Fruit fly (Drosophila melanogaster) whole organism, embryonic: Measurements from ENCODE around the gene Tao.

Experiments
- Adf1 ChIP-seq: fragments of 200-800 bp; sonication (Bioruptor generic); IDR thresholded peaks from 2 replicates; pipeline ENCODE4 v1.3.6; 2022; ENCODE audit warnings: missing biosample characterization, missing genetic modification characterization
- Bgb ChIP-seq: fragments of 200-800 bp; sonication (Bioruptor generic); IDR thresholded peaks from 2 replicates; pipeline ENCODE4 v1.3.6; 2022; ENCODE audit warnings: missing biosample characterization, missing genetic modification characterization; ENCODE audit not compliant: partially characterized antibody
- CG10543 ChIP-seq: fragments of 200-800 bp; sonication (Bioruptor generic); optimal IDR thresholded peaks from 3 replicates; lab custom pipeline; 2017; ENCODE audit warnings: missing biosample characterization, mild to moderate bottlenecking, missing genetic modification characterization, moderate library complexity
- CG12769 ChIP-seq: fragments of 200-800 bp; sonication (Bioruptor generic); optimal IDR thresholded peaks from 2 replicates; lab custom pipeline; 2019; ENCODE audit warnings: missing biosample characterization, mild to moderate bottlenecking, missing genetic modification characterization, moderate library complexity
- CG12942 ChIP-seq: fragments of 200-800 bp; sonication (Bioruptor generic); optimal IDR thresholded peaks from 3 replicates; lab custom pipeline; 2016; ENCODE audit warnings: missing biosample characterization, missing genetic modification characterization
- CG14014 ChIP-seq: fragments of 200-800 bp; sonication (Bioruptor generic); IDR thresholded peaks from 2 replicates; pipeline ENCODE4 v1.3.6; 2022; ENCODE audit warnings: missing biosample characterization, missing genetic modification characterization
- CG14441 ChIP-seq: fragments of 200-800 bp; sonication (Bioruptor generic); IDR thresholded peaks from 2 replicates; pipeline ENCODE4 v1.3.6; 2022; ENCODE audit warnings: missing biosample characterization, missing genetic modification characterization
- CG31388 ChIP-seq: fragments of 200-800 bp; sonication (Bioruptor generic); optimal IDR thresholded peaks from 2 replicates; lab custom pipeline; 2016; ENCODE audit warnings: missing biosample characterization, missing genetic modification characterization
- CG34376 ChIP-seq: fragments of 200-800 bp; sonication (Bioruptor generic); optimal IDR thresholded peaks from 2 replicates; lab custom pipeline; 2018; ENCODE audit warnings: missing biosample characterization, mild to moderate bottlenecking, missing genetic modification characterization
- CG43689 ChIP-seq: fragments of 200-800 bp; sonication (Bioruptor generic); IDR thresholded peaks from 2 replicates; pipeline ENCODE4 v1.3.6; 2022; ENCODE audit warnings: missing biosample characterization, missing genetic modification characterization
- CG4707 ChIP-seq: fragments of 200-800 bp; sonication (Bioruptor generic); optimal IDR thresholded peaks from 2 replicates; lab custom pipeline; 2018; ENCODE audit warnings: missing biosample characterization, mild to moderate bottlenecking, missing genetic modification characterization, moderate library complexity
- CG6175 ChIP-seq: fragments of 200-800 bp; sonication (Bioruptor generic); IDR thresholded peaks from 3 replicates; pipeline ENCODE4 v1.3.6; 2022; ENCODE audit warnings: missing biosample characterization, missing genetic modification characterization
- CG6683 ChIP-seq: fragments of 200-800 bp; sonication (Bioruptor generic); optimal IDR thresholded peaks from 2 replicates; lab custom pipeline; 2017; ENCODE audit warnings: missing biosample characterization, mild to moderate bottlenecking, missing genetic modification characterization, missing genetic modification reagents
- CG8359 ChIP-seq: fragments of 200-800 bp; sonication (Bioruptor generic); optimal IDR thresholded peaks from 2 replicates; lab custom pipeline; 2017; ENCODE audit warnings: missing biosample characterization, mild to moderate bottlenecking, missing genetic modification characterization, borderline replicate concordance
- CG8765 ChIP-seq: fragments of 200-800 bp; sonication (Bioruptor generic); IDR thresholded peaks from 2 replicates; pipeline ENCODE4 v1.3.6; 2022; ENCODE audit warnings: missing biosample characterization, missing genetic modification characterization
- Dref ChIP-seq: fragments of 200-800 bp; sonication (Bioruptor generic); IDR thresholded peaks from 2 replicates; pipeline ENCODE4 v1.3.6; 2022; ENCODE audit warnings: missing biosample characterization, missing genetic modification characterization
- Elba2 ChIP-seq: fragments of 200-800 bp; sonication (Bioruptor generic); optimal IDR thresholded peaks from 3 replicates; lab custom pipeline; 2016; ENCODE audit warnings: missing biosample characterization, missing genetic modification characterization
- Gug ChIP-seq: fragments of 200-800 bp; sonication (Bioruptor generic); IDR thresholded peaks from 4 replicates; pipeline ENCODE4 v1.3.6; 2022; ENCODE audit warnings: missing biosample characterization, missing genetic modification characterization
- Hr3 ChIP-seq: fragments of 200-800 bp; sonication (Bioruptor generic); optimal IDR thresholded peaks from 3 replicates; lab custom pipeline; 2016; ENCODE audit warnings: missing biosample characterization, missing genetic modification characterization
- Med ChIP-seq: fragments of 200-800 bp; sonication (Bioruptor generic); peaks from one replicate; lab custom pipeline; 2016; ENCODE audit warnings: missing biosample characterization, missing genetic modification characterization, mild to moderate bottlenecking, inconsistent platforms, moderate library complexity
- Poxn ChIP-seq: fragments of 200-800 bp; sonication (Bioruptor generic); IDR thresholded peaks from 2 replicates; pipeline ENCODE4 v1.3.6; 2022; ENCODE audit warnings: missing biosample characterization, missing genetic modification characterization
- Ptx1 ChIP-seq: fragments of 200-800 bp; sonication (Bioruptor generic); IDR thresholded peaks from 2 replicates; pipeline ENCODE4 v1.3.6; 2022; ENCODE audit warnings: missing biosample characterization, missing genetic modification characterization
- ato ChIP-seq: fragments of 200-800 bp; sonication (Bioruptor generic); IDR thresholded peaks from 2 replicates; pipeline ENCODE4 v1.3.6; 2022; ENCODE audit warnings: missing biosample characterization, missing genetic modification characterization; ENCODE audit not compliant: partially characterized antibody
- bbx ChIP-seq: fragments of 200-800 bp; sonication (Bioruptor generic); IDR thresholded peaks from 2 replicates; pipeline ENCODE4 v1.3.6; 2022; ENCODE audit warnings: missing biosample characterization, missing genetic modification characterization; ENCODE audit not compliant: partially characterized antibody
- cg ChIP-seq: fragments of 200-800 bp; sonication (Bioruptor generic); optimal IDR thresholded peaks from 3 replicates; lab custom pipeline; 2019; ENCODE audit warnings: missing biosample characterization, mild to moderate bottlenecking, missing genetic modification characterization, moderate library complexity
- crp ChIP-seq, 2 experiments: fragments of 200-800 bp; sonication (Bioruptor generic); optimal IDR thresholded peaks; 2 replicates in 1 of 2; 3 replicates in 1 of 2; lab custom pipeline; 2017; ENCODE audit warnings: missing biosample characterization in 2 of 2, missing genetic modification characterization in 2 of 2, mild to moderate bottlenecking in 1 of 2, moderate library complexity in 1 of 2
- cwo ChIP-seq: fragments of 200-800 bp; sonication (Bioruptor generic); optimal IDR thresholded peaks from 3 replicates; lab custom pipeline; 2017; ENCODE audit warnings: missing biosample characterization, missing genetic modification characterization, mild to moderate bottlenecking, moderate library complexity, missing genetic modification reagents
- danr ChIP-seq: fragments of 200-800 bp; sonication (Bioruptor generic); IDR thresholded peaks from 2 replicates; pipeline ENCODE4 v1.3.6; 2022; ENCODE audit warnings: missing biosample characterization, missing genetic modification characterization
- gcm ChIP-seq: fragments of 200-800 bp; sonication (Bioruptor generic); optimal IDR thresholded peaks from 2 replicates; lab custom pipeline; 2019; ENCODE audit warnings: missing biosample characterization, mild to moderate bottlenecking, missing genetic modification characterization, moderate library complexity
- gcm2 ChIP-seq: fragments of 200-800 bp; sonication (Bioruptor generic); optimal IDR thresholded peaks from 2 replicates; lab custom pipeline; 2016; ENCODE audit warnings: missing biosample characterization, missing genetic modification characterization
- gsb-n ChIP-seq: fragments of 200-800 bp; sonication (Bioruptor generic); optimal IDR thresholded peaks from 3 replicates; lab custom pipeline; 2018; ENCODE audit warnings: missing biosample characterization, mild to moderate bottlenecking, missing genetic modification characterization
- hkb ChIP-seq, 2 experiments: fragments of 200-800 bp in 1 of 2; fragments of >200 bp in 1 of 2; sonication (Bioruptor generic) in 1 of 2; IDR thresholded peaks in 1 of 2; optimal IDR thresholded peaks in 1 of 2; 2 replicates each; pipeline versions ENCODE4 v1.3.6 to Lab custom; 2017 to 2022; ENCODE audit warnings: missing biosample characterization in 1 of 2, missing genetic modification characterization in 1 of 2
- kah ChIP-seq: fragments of 200-800 bp; sonication (Bioruptor generic); optimal IDR thresholded peaks from 2 replicates; lab custom pipeline; 2018; ENCODE audit warnings: missing biosample characterization, mild to moderate bottlenecking, missing genetic modification characterization
- kay ChIP-seq: fragments of 200-800 bp; sonication (Bioruptor generic); optimal IDR thresholded peaks from 2 replicates; lab custom pipeline; 2016; ENCODE audit warnings: missing biosample characterization, missing genetic modification characterization
- lab ChIP-seq: fragments of 200-800 bp; sonication (Bioruptor generic); optimal IDR thresholded peaks from 3 replicates; lab custom pipeline; 2017; ENCODE audit warnings: missing biosample characterization, missing genetic modification characterization, mild to moderate bottlenecking, moderate library complexity, missing genetic modification reagents
- lbe ChIP-seq: fragments of 200-800 bp; sonication (Bioruptor generic); optimal IDR thresholded peaks from 2 replicates; lab custom pipeline; 2016; ENCODE audit warnings: missing biosample characterization, mild to moderate bottlenecking, missing genetic modification characterization
- lola ChIP-seq, 3 experiments: fragments of >200 bp in 2 of 3; fragments of 200-800 bp in 1 of 3; sonication (Bioruptor generic) in 1 of 3; optimal IDR thresholded peaks; 2 replicates each; lab custom pipeline; 2017 to 2019; ENCODE audit warnings: missing biosample characterization in 3 of 3, missing genetic modification characterization in 3 of 3, mild to moderate bottlenecking in 1 of 3, moderate library complexity in 1 of 3
- mirr ChIP-seq: fragments of 200-800 bp; sonication (Bioruptor generic); optimal IDR thresholded peaks from 3 replicates; lab custom pipeline; 2018; ENCODE audit warnings: missing biosample characterization, mild to moderate bottlenecking, missing genetic modification characterization
- prd ChIP-seq, 3 experiments: fragments of >200 bp in 2 of 3; fragments of 200-800 bp in 1 of 3; sonication (Bioruptor generic) in 1 of 3; optimal IDR thresholded peaks in 2 of 3; IDR thresholded peaks in 1 of 3; 2 replicates in 2 of 3; 3 replicates in 1 of 3; pipeline versions ENCODE4 v1.3.6 to Lab custom; 2017 to 2022; ENCODE audit warnings: missing biosample characterization in 1 of 3, missing genetic modification characterization in 1 of 3
- row ChIP-seq: fragments of 200-800 bp; sonication (Bioruptor generic); IDR thresholded peaks from 3 replicates; pipeline ENCODE4 v1.3.6; 2022; ENCODE audit warnings: missing biosample characterization, missing genetic modification characterization
- sd ChIP-seq: fragments of 200-800 bp; sonication (Bioruptor generic); optimal IDR thresholded peaks from 3 replicates; lab custom pipeline; 2018; ENCODE audit warnings: missing biosample characterization, mild to moderate bottlenecking, missing genetic modification characterization, moderate library complexity
- sr ChIP-seq: fragments of 200-800 bp; sonication (Bioruptor generic); IDR thresholded peaks from 3 replicates; pipeline ENCODE4 v1.3.6; 2022; ENCODE audit warnings: missing biosample characterization, missing genetic modification characterization
- sug ChIP-seq: fragments of 200-800 bp; optimal IDR thresholded peaks from 2 replicates; lab custom pipeline; 2019; ENCODE audit warnings: missing biosample characterization, mild to moderate bottlenecking, missing genetic modification characterization, moderate library complexity
- tio ChIP-seq: fragments of 200-800 bp; sonication (Bioruptor generic); optimal IDR thresholded peaks from 2 replicates; lab custom pipeline; 2017; ENCODE audit warnings: missing biosample characterization, missing genetic modification characterization, inconsistent platforms
- toy ChIP-seq: fragments of 200-800 bp; sonication (Bioruptor generic); IDR thresholded peaks from 2 replicates; pipeline ENCODE4 v1.3.6; 2022; ENCODE audit warnings: missing biosample characterization, missing genetic modification characterization
- trh ChIP-seq: fragments of 200-800 bp; sonication (Bioruptor generic); optimal IDR thresholded peaks from 2 replicates; lab custom pipeline; 2016; ENCODE audit warnings: missing biosample characterization, missing genetic modification characterization
- twi ChIP-seq: fragments of 200-800 bp; optimal IDR thresholded peaks from 2 replicates; lab custom pipeline; 2019; ENCODE audit warnings: missing biosample characterization, mild to moderate bottlenecking, missing genetic modification characterization, moderate library complexity
- tx ChIP-seq: fragments of 200-800 bp; sonication (Bioruptor generic); optimal IDR thresholded peaks from 2 replicates; lab custom pipeline; 2016; ENCODE audit warnings: missing biosample characterization, missing genetic modification characterization

The Tao gene

dm6 chrX:19606558-19606957 is 27.0 kb upstream of the Tao start (continued):
- TF ChIP-seq tx (GFP tag; lab: Kevin White, UChicago) (no peak), lbe (GFP tag; lab: Kevin White, UChicago) (no peak), CG8359 (GFP tag; lab: Kevin White, UChicago) (no peak), sr (GFP tag; lab: Robert Waterston, UW) (peak; percentile 82), Elba2 (GFP tag; lab: Kevin White, UChicago) (no peak), CG14014 (GFP tag; lab: Robert Waterston, UW) (no peak), CG31388 (no peak), sug (no peak), prd (optimal IDR thresholded peaks at IDR 0.05; lab: Kevin White, UChicago) (no peak), prd (GFP tag; IDR thresholded peaks at IDR 0.05; lab: Robert Waterston, UW) (no peak), hkb (optimal IDR thresholded peaks at IDR 0.05; lab: Kevin White, UChicago) (no peak), hkb (GFP tag; IDR thresholded peaks at IDR 0.05; lab: Robert Waterston, UW) (no peak), Hr3 (GFP tag; lab: Kevin White, UChicago) (no peak), danr (GFP tag; lab: Robert Waterston, UW) (no peak), gsb-n (tag; lab: Kevin White, UChicago) (no peak), Gug (GFP tag; lab: Robert Waterston, UW) (no peak), CG8765 (GFP tag; lab: Robert Waterston, UW) (no peak), tio (GFP tag; lab: Kevin White, UChicago) (no peak), ato (GFP tag; lab: Robert Waterston, UW) (no peak), mirr (GFP tag; lab: Kevin White, UChicago) (no peak), Ptx1 (GFP tag; lab: Robert Waterston, UW) (no peak), CG10543 (GFP tag; lab: Kevin White, UChicago) (no peak), CG43689 (GFP tag; lab: Robert Waterston, UW) (no peak), toy (GFP tag; lab: Robert Waterston, UW) (no peak), Med (GFP tag; lab: Kevin White, UChicago) (peak; percentile 41), CG14441 (GFP tag; lab: Robert Waterston, UW) (0 out of 2 replicates have a peak, but pooled peaks have one; percentile 18), Poxn (GFP tag; lab: Robert Waterston, UW) (no peak), lola (GFP tag; optimal IDR thresholded peaks at IDR 0.05; lab: Kevin White, UChicago) (no peak)

DNA sequence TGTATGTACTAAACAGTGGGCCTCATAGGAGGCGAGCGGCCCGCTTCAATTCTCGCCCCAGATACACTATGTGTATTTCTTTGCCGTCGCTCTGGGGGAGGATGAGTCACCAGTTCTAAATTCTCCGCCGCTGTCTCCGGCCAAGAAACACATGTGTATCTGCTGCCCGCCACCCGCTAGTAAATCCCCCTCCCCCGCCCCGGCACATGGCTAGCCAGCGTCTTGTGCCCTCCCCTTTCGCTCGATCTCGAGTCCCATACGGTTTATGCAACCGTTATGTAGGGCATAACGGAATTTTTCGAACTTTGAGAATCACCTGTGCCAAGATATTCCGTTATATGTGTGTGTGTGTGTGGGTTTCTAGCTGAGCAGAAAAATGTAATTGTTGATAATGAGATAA is 26.3 kb upstream of the Tao start:
- TF ChIP-seq CG34376 (GFP tag; lab: Kevin White, UChicago) (peak; percentile 0), lab (GFP tag; lab: Kevin White, UChicago) (peak; percentile 11), Adf1 (GFP tag; lab: Robert Waterston, UW) (peak; percentile 9; the same call in 1 of the 2 replicates), bbx (GFP tag; lab: Robert Waterston, UW) (0 out of 2 replicates have a peak, but pooled peaks have one; percentile 20), kay (peak; percentile 80), cg (GFP tag; lab: Kevin White, UChicago) (peak; percentile 23), CG12769 (peak; percentile 83), sug (peak; percentile 68), sd (tag; lab: Kevin White, UChicago) (peak; percentile 91), CG6175 (peak; percentile 51; the same call in 2 of the 3 replicates), trh (GFP tag; lab: Kevin White, UChicago) (no peak), CG14014 (GFP tag; lab: Robert Waterston, UW) (no peak), twi (tag; lab: Kevin White, UChicago) (peak; percentile 91), Bgb (GFP tag; lab: Robert Waterston, UW) (peak; percentile 9; the same call in 1 of the 2 replicates), CG6683 (no peak), kah (peak; percentile 42), Dref (GFP tag; lab: Robert Waterston, UW) (0 out of 2 replicates have a peak, but pooled peaks have one; percentile 15), CG12942 (GFP tag; lab: Kevin White, UChicago) (no peak), CG4707 (GFP tag; lab: Kevin White, UChicago) (peak; percentile 39), gcm2 (GFP tag; lab: Kevin White, UChicago) (no peak), cwo (GFP tag; lab: Kevin White, UChicago) (peak; percentile 76), gcm (GFP tag; lab: Kevin White, UChicago) (no peak), crp (GFP tag; optimal IDR thresholded peaks at IDR 0.05; lab: Kevin White, UChicago) (no peak), row (GFP tag; lab: Robert Waterston, UW) (0 out of 3 replicates have a peak, but pooled peaks have one; percentile 7)
